Worm (Caenorhabditis elegans) whole organism, L1 larva: Measurements from ENCODE around the gene C18H9.5.
A peak's percentile ranks its signal among the peaks of the same experiment; 100 is the strongest.

Experiments
- fkh-10 ChIP-seq: sonication (generic microtip); optimal IDR thresholded peaks from 2 replicates; lab custom pipeline; 2017; ENCODE audit warnings: missing biosample characterization, missing genetic modification reagents, missing genetic modification characterization
- lin-13 ChIP-seq: fragments of 150-350 bp; optimal IDR thresholded peaks from 2 replicates; lab custom pipeline; 2014; ENCODE audit warnings: missing biosample characterization, missing genetic modification reagents, missing genetic modification characterization
- mdl-1 ChIP-seq, 2 experiments: fragments of 150-350 bp; optimal IDR thresholded peaks; 2 replicates each; lab custom pipeline; 2014 to 2017; ENCODE audit warnings: missing biosample characterization in 2 of 2, missing genetic modification characterization in 2 of 2, inconsistent platforms in 1 of 2

- TF ChIP-seq lin-13 (GFP tag; lab: Kevin White, UChicago) = no peak
- no peak for TF ChIP-seq mdl-1 (tag; optimal IDR thresholded peaks at IDR 0.05; lab: Kevin White, UChicago)
- TF ChIP-seq fkh-10 = peak; percentile 39
Observed at ce11 chrII:6706552-6707091, 11.3 kb upstream of the C18H9.5 start.
